Worm (Caenorhabditis elegans): ENCODE data around the gene F59F5.5.

DNA sequence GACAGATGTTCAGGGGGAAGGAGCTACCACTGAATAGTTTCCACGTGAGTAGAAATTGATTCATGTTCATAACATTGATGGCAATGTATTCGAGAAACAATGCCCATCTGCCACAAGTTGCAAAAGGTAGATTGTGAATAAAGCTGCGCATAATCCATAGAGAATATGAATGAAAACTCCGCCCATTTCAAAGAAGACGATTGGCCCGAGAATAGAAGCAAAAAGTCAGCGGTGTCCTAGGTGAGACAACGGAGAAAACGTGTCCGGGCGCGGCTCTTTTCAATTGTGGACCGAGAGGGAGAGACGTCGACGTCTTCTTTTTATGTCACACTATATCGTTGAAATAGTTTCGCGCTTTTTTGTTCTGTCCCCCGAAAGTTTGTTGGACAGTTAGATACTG lies 46.2 kb upstream of the F59F5.5 start, which contains the start of gene vab-3:
- TF ChIP-seq him-1 (tag; optimal IDR thresholded peaks at IDR 0.05), result no peak
- no peak for TF ChIP-seq W03F9.2 (tag; optimal IDR thresholded peaks at IDR 0.05)
- no peak for TF ChIP-seq dao-5 (tag; optimal IDR thresholded peaks at IDR 0.05)

All from whole organism, L4/young adult.